Worm (Caenorhabditis elegans) whole organism, L2 larva: ENCODE measurements around the gene F10C1.9.
A peak's percentile ranks its signal among the peaks of the same experiment; 100 is the strongest.

ENCODE experiments used
- C34F6.9 ChIP-seq: fragments of 150-350 bp; optimal IDR thresholded peaks from 2 replicates; lab custom pipeline; 2014; ENCODE audit warnings: missing biosample characterization, missing genetic modification characterization
- F13H6.1 ChIP-seq: sonication (generic microtip); optimal IDR thresholded peaks from 2 replicates; lab custom pipeline; 2016; ENCODE audit warnings: missing genetic modification characterization, missing compliant biosample characterization
- R02D3.7 ChIP-seq: fragments of 150-350 bp; optimal IDR thresholded peaks from 2 replicates; lab custom pipeline; 2014; ENCODE audit warnings: missing biosample characterization, missing genetic modification characterization
- Y55F3AM.14 ChIP-seq: fragments of 200-800 bp; sonication (Bioruptor generic); optimal IDR thresholded peaks from 2 replicates; lab custom pipeline; 2018; ENCODE audit warnings: mild to moderate bottlenecking, missing genetic modification characterization, missing compliant biosample characterization
- aly-2 ChIP-seq: fragments of 150-350 bp; optimal IDR thresholded peaks from 2 replicates; lab custom pipeline; 2014; ENCODE audit warnings: missing biosample characterization, missing genetic modification characterization
- ama-1 ChIP-seq: fragments of 150-350 bp; optimal IDR thresholded peaks from 2 replicates; lab custom pipeline; 2018; ENCODE audit warnings: inconsistent platforms
- ceh-16 ChIP-seq: fragments of 150-350 bp; optimal IDR thresholded peaks from 2 replicates; lab custom pipeline; 2014; ENCODE audit warnings: missing biosample characterization, missing genetic modification characterization
- crh-2 ChIP-seq: sonication (generic microtip); optimal IDR thresholded peaks from 2 replicates; lab custom pipeline; 2017; ENCODE audit warnings: missing biosample characterization, missing genetic modification characterization
- dmd-4 ChIP-seq: sonication (generic microtip); optimal IDR thresholded peaks from 2 replicates; lab custom pipeline; 2017; ENCODE audit warnings: missing biosample characterization, missing genetic modification characterization
- egl-27 ChIP-seq: sonication (generic microtip); optimal IDR thresholded peaks from 3 replicates; lab custom pipeline; 2017; ENCODE audit warnings: missing biosample characterization, missing genetic modification reagents, missing genetic modification characterization
- elt-1 ChIP-seq: fragments of 150-350 bp; optimal IDR thresholded peaks from 2 replicates; lab custom pipeline; 2014; ENCODE audit warnings: missing biosample characterization, missing genetic modification characterization
- fos-1 ChIP-seq: fragments of 150-350 bp; optimal IDR thresholded peaks from 2 replicates; lab custom pipeline; 2014; ENCODE audit warnings: missing biosample characterization, missing genetic modification characterization
- lin-11 ChIP-seq: fragments of 150-350 bp; sonication (generic microtip); optimal IDR thresholded peaks from 2 replicates; lab custom pipeline; 2014; ENCODE audit warnings: missing biosample characterization, missing genetic modification characterization, inconsistent platforms, mixed read lengths
- lin-13 ChIP-seq: fragments of 150-350 bp; optimal IDR thresholded peaks from 2 replicates; lab custom pipeline; 2014; ENCODE audit warnings: missing biosample characterization, missing genetic modification reagents, missing genetic modification characterization
- lsy-2 ChIP-seq, 2 experiments: fragments of 150-350 bp in 1 of 2; sonication (generic microtip) in 1 of 2; optimal IDR thresholded peaks; 2 replicates each; lab custom pipeline; 2014 to 2017; ENCODE audit warnings: missing biosample characterization in 2 of 2, missing genetic modification characterization in 2 of 2
- mbf-1 ChIP-seq: sonication (generic microtip); optimal IDR thresholded peaks from 2 replicates; lab custom pipeline; 2017; ENCODE audit warnings: missing biosample characterization, missing genetic modification characterization
- nhr-11 ChIP-seq: fragments of 150-350 bp; optimal IDR thresholded peaks from 2 replicates; lab custom pipeline; 2014; ENCODE audit warnings: missing biosample characterization, missing genetic modification characterization
- nhr-129 ChIP-seq: fragments of 150-350 bp; optimal IDR thresholded peaks from 2 replicates; lab custom pipeline; 2014; ENCODE audit warnings: missing biosample characterization, missing genetic modification characterization
- nhr-21 ChIP-seq: fragments of 150-350 bp; optimal IDR thresholded peaks from 2 replicates; lab custom pipeline; 2014; ENCODE audit warnings: missing biosample characterization, missing genetic modification characterization
- nhr-23 ChIP-seq: fragments of 150-350 bp; optimal IDR thresholded peaks from 2 replicates; lab custom pipeline; 2014; ENCODE audit warnings: missing biosample characterization, missing genetic modification reagents, missing genetic modification characterization
- nhr-25 ChIP-seq: fragments of 150-350 bp; sonication (generic microtip); optimal IDR thresholded peaks from 3 replicates; lab custom pipeline; 2014; ENCODE audit warnings: missing biosample characterization, missing genetic modification characterization
- nhr-77 ChIP-seq: fragments of 150-350 bp; optimal IDR thresholded peaks from 2 replicates; lab custom pipeline; 2014; ENCODE audit warnings: missing biosample characterization, missing genetic modification characterization
- sem-4 ChIP-seq: fragments of 150-350 bp; optimal IDR thresholded peaks from 2 replicates; lab custom pipeline; 2014; ENCODE audit warnings: missing biosample characterization, missing genetic modification reagents, missing genetic modification characterization
- skn-1 ChIP-seq: sonication (generic microtip); optimal IDR thresholded peaks from 2 replicates; lab custom pipeline; 2017; ENCODE audit warnings: missing biosample characterization, missing genetic modification characterization
- sma-3 ChIP-seq: sonication (generic microtip); optimal IDR thresholded peaks from 2 replicates; lab custom pipeline; 2016; ENCODE audit warnings: missing genetic modification reagents, missing genetic modification characterization, missing compliant biosample characterization
- sma-9 ChIP-seq, 2 experiments: fragments of 150-350 bp in 1 of 2; sonication (generic microtip) in 1 of 2; optimal IDR thresholded peaks; 2 replicates each; lab custom pipeline; 2014 to 2016; ENCODE audit warnings: missing genetic modification characterization in 2 of 2, mild to moderate bottlenecking in 1 of 2, missing biosample characterization in 1 of 2, missing compliant biosample characterization in 1 of 2, missing genetic modification reagents in 1 of 2, moderate library complexity in 1 of 2
- snpc-4 ChIP-seq: fragments of 150-350 bp; optimal IDR thresholded peaks from 2 replicates; lab custom pipeline; 2014; ENCODE audit warnings: missing biosample characterization, missing genetic modification characterization
- unc-39 ChIP-seq: fragments of 150-350 bp; optimal IDR thresholded peaks from 2 replicates; lab custom pipeline; 2014; ENCODE audit warnings: missing biosample characterization, missing genetic modification characterization
- unc-55 ChIP-seq: fragments of 150-350 bp; sonication (generic microtip); optimal IDR thresholded peaks from 3 replicates; lab custom pipeline; 2014; ENCODE audit warnings: missing biosample characterization, missing genetic modification reagents, missing genetic modification characterization
- zag-1 ChIP-seq: fragments of 150-350 bp; optimal IDR thresholded peaks from 2 replicates; lab custom pipeline; 2014; ENCODE audit warnings: missing biosample characterization, missing genetic modification characterization
- ztf-1 ChIP-seq: fragments of 200-800 bp; sonication (Bioruptor generic); conservative IDR thresholded peaks from 2 replicates; pipeline ENCODE4 v1.3.6; 2022; ENCODE audit warnings: missing genetic modification characterization, missing compliant biosample characterization

Gene F10C1.9

DNA sequence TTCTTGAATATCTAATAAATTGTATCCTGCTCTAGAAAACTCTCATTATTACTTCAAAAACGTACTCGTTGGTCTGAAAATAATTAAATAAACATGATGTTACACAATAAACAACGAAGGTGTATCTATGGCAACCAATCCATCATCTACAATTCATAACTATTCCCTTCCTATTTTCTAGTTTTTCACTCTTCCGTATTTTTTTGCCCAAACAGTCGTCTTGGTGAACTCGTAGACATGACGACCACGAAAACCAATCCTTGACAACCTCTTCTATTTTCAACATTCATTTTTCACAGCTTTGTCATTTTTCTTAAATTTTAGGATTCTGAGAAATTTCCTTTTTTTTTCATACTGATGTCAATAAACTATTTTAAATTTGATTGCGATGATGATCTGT, 43.7 kb upstream of the F10C1.9 start, which contains the start of gene K05F1.13:
Gene K05F1.13 (plus strand): TSS at position 301 of the 400 bp plus-strand sequence.
- TF ChIP-seq zag-1 (tag; lab: Kevin White, UChicago) (no peak), sem-4 (tag; lab: Kevin White, UChicago) (no peak), unc-39 (tag; lab: Kevin White, UChicago) (no peak), dmd-4 (tag; lab: Kevin White, UChicago) (no peak)

DNA sequence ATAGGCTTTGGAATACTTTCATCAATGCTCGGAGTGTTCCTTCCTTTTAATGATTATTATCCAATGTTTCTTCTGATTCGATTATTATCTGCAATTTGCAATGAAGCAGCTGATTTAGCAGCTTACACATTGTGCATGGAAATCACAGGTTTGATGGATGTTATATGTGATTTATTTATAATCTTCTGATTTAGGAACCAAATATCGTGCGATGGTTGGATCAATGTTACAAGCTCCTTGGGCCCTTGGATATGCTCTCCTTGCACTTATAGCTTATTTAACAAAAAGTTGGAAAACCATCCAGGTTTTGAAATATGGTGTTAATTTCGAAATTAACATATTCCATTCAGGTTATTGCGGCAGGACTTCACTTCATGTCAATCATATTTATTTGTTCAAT, 40.4 kb upstream of the F10C1.9 start:
- no peak for TF ChIP-seq nhr-11 (tag; lab: Kevin White, UChicago)
- no peak for TF ChIP-seq sma-9 (GFP tag; optimal IDR thresholded peaks at IDR 0.05; lab: Kevin White, UChicago)
- no peak for TF ChIP-seq sma-9 (tag; optimal IDR thresholded peaks at IDR 0.05; lab: Kevin White, UChicago)
- no peak for TF ChIP-seq lsy-2 (tag; optimal IDR thresholded peaks at IDR 0.05; lab: Kevin White, UChicago)

DNA sequence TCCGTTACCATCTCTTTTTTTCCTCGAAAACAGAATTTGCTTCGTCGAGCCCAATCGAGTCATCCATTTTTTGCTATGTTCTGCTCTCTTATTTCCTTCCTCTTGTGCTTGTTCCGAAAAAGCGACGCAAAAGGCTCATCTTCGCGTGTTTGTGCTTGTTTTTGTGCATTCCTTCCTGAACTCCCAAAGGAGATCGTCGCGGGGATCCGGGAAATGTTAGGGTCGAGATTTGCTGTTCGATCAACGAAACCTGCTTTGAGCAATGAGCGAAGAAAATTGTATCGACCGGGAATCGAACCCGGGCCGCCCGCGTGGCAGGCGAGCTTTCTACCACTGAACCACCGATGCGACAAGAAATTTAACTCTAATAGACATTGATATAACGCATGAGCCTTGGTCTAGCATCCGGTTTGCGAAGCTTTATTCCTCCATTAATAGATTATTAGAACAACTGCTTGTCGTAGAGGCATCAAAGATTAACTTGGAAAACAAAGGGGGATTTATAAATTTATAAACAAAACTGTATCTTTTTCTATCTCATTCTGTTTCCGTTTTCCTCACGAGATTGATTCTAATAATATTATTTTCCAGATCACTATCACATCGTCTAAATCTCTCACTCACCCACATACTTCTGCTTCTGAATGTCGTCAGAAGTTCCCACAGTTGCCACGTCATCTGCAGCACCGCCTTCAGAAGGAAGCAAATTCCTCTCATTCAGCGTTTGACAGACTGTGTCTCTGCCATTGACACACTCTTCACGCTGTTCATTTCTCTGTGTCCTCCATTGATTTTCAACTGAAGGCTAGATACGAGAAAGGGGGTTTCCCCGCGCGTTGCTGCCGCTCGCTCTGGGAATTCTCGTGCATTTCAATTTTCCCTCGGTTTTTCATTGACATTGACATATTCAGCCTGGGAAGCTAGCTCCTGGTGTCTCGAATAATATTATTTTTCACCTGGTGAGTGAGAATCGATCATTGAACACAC, 37.1 kb upstream of the F10C1.9 start, which contains the start of gene K05F1.6:
Gene K05F1.6 (plus strand): TSS at position 586 of the 987 bp plus-strand sequence.
- no peak for TF ChIP-seq zag-1 (tag; lab: Kevin White, UChicago)
- peak; percentile 48 for TF ChIP-seq lin-11 (tag; lab: Kevin White, UChicago)
- peak; percentile 28 to 50 for TF ChIP-seq lsy-2 (tag; optimal IDR thresholded peaks at IDR 0.05; lab: Kevin White, UChicago)
- TF ChIP-seq Y55F3AM.14 (GFP tag; lab: Kevin White, UChicago): peak; percentile 70
- TF ChIP-seq nhr-129 (tag; lab: Kevin White, UChicago): peak; percentile 59
- TF ChIP-seq nhr-77 (tag; lab: Kevin White, UChicago): no peak
- peak; percentile 65 for TF ChIP-seq nhr-21 (tag; lab: Kevin White, UChicago)
- TF ChIP-seq nhr-25 (tag; lab: Kevin White, UChicago): no peak
- no peak for TF ChIP-seq ztf-1
- TF ChIP-seq ama-1: no peak
- no peak for TF ChIP-seq nhr-23
- TF ChIP-seq egl-27: no peak
- TF ChIP-seq aly-2 (tag; lab: Kevin White, UChicago): no peak
- peak; percentile 70 for TF ChIP-seq lin-13 (GFP tag; lab: Kevin White, UChicago)
- TF ChIP-seq fos-1: peak; percentile 29
- TF ChIP-seq elt-1: no peak
- peak; percentile 26 for TF ChIP-seq sem-4 (tag; lab: Kevin White, UChicago)
- peak; percentile 62 for TF ChIP-seq sma-9 (GFP tag; optimal IDR thresholded peaks at IDR 0.05; lab: Kevin White, UChicago)
- no peak for TF ChIP-seq sma-9 (tag; optimal IDR thresholded peaks at IDR 0.05; lab: Kevin White, UChicago)
- TF ChIP-seq C34F6.9 (tag; lab: Kevin White, UChicago): peak; percentile 21
- TF ChIP-seq snpc-4: no peak
- peak; percentile 68 for TF ChIP-seq F13H6.1 (tag; lab: Kevin White, UChicago)
- TF ChIP-seq sma-3 (GFP tag; lab: Kevin White, UChicago): peak; percentile 63
- TF ChIP-seq unc-55 (GFP tag; lab: Kevin White, UChicago): peak; percentile 10
- TF ChIP-seq crh-2: peak; percentile 63

ce11 chrII:5779866-5780265, 34.8 kb upstream of the F10C1.9 start:
- TF ChIP-seq C34F6.9 (tag; lab: Kevin White, UChicago) (peak; percentile 57), unc-55 (GFP tag; lab: Kevin White, UChicago) (peak; percentile 60), F13H6.1 (tag; lab: Kevin White, UChicago) (peak; percentile 48), nhr-129 (tag; lab: Kevin White, UChicago) (peak; percentile 56), sma-9 (GFP tag; optimal IDR thresholded peaks at IDR 0.05; lab: Kevin White, UChicago) (peak; percentile 31), sma-9 (tag; optimal IDR thresholded peaks at IDR 0.05; lab: Kevin White, UChicago) (no peak), zag-1 (tag; lab: Kevin White, UChicago) (peak; percentile 74), skn-1 (tag; lab: Kevin White, UChicago) (no peak), lsy-2 (tag; optimal IDR thresholded peaks at IDR 0.05; lab: Kevin White, UChicago) (peak in 1 of 2 experiments; percentile 50), ceh-16 (no peak), fos-1 (peak; percentile 1), mbf-1 (tag; lab: Kevin White, UChicago) (no peak), R02D3.7 (tag; lab: Kevin White, UChicago) (no peak)
